Fruit fly (Drosophila melanogaster) whole organism, wandering third instar larva: ENCODE results near the gene nkt.

Experiments used
- Hr78 ChIP-seq: fragments of >200 bp; optimal IDR thresholded peaks from 2 replicates; lab custom pipeline; 2017; ENCODE audit warnings: missing biosample characterization, missing genetic modification characterization
- dmrt93B ChIP-seq: fragments of 200-800 bp; sonication (Bioruptor generic); optimal IDR thresholded peaks from 2 replicates; lab custom pipeline; 2018; ENCODE audit warnings: missing biosample characterization, mild to moderate bottlenecking, missing genetic modification characterization
- fru ChIP-seq: fragments of 200-800 bp; sonication (Bioruptor generic); optimal IDR thresholded peaks from 3 replicates; lab custom pipeline; 2016; ENCODE audit warnings: missing biosample characterization, mild to moderate bottlenecking, missing genetic modification characterization
- h ChIP-seq: fragments of 200-800 bp; sonication (Bioruptor generic); optimal IDR thresholded peaks from 3 replicates; lab custom pipeline; 2016; ENCODE audit warnings: missing biosample characterization, mild to moderate bottlenecking, missing genetic modification characterization
- rgr ChIP-seq: fragments of 200-800 bp; sonication (Bioruptor generic); optimal IDR thresholded peaks from 3 replicates; lab custom pipeline; 2016; ENCODE audit warnings: missing biosample characterization, mild to moderate bottlenecking, missing genetic modification characterization

DNA sequence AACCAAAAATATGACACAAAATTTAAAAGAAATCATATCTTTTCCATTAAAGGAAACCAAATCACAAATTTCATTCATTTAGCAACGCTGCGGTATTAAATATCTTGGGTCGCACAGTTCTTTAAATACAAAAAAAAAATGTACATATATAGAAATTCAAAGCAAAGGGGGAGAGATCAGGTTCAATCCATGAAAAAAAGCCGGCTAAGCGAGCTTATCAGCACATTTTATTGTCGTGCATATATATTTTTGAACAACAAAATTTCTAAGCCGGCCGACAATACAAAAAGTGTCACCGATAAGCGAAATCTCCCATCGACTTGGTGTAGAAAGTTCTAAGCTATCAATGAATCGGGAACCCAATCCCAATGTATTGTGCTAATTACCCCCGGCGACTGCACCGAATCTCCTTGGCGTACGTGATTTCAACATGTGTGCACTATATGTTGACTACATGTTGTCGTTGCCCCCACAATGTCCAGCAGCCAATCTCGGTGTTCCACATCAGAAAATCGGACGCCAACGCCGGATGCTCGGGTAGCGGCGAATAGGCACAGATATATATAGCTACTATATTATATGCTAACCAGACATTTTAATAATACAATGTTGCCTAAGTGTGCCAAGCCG, 2.8 kb downstream of the nkt start:
- no peak for TF ChIP-seq fru (GFP tag; lab: Kevin White, UChicago)
- TF ChIP-seq rgr, result no peak
- TF ChIP-seq dmrt93B (GFP tag; lab: Kevin White, UChicago), result no peak
- no peak for TF ChIP-seq Hr78 (GFP tag; lab: Kevin White, UChicago)
- TF ChIP-seq h (GFP tag; lab: Kevin White, UChicago), result no peak
